Worm (Caenorhabditis elegans): Measurements from ENCODE around the gene Y46D2A.2.
"Not testable (repeated sequence)": the region's sequence is repeated elsewhere in the genome, so short reads cannot be mapped to it uniquely, and the experiment has no call there.

Y46D2A.2 gene

ce11 chrII:3297914-3298313 is 25.2 kb downstream of the Y46D2A.2 start, which contains the start of gene btb-18:
btb-18 (plus strand) TSS chrII:3298214.
- TF ChIP-seq Y22D7AL.16 (tag; optimal IDR thresholded peaks at IDR 0.05) (no peak), ets-4 (tag; optimal IDR thresholded peaks at IDR 0.05) (no peak), ceh-34 (tag; optimal IDR thresholded peaks at IDR 0.05) (no peak), C08G9.2 (tag; optimal IDR thresholded peaks at IDR 0.05) (no peak), ceh-14 (tag; optimal IDR thresholded peaks at IDR 0.05) (no peak)

- no peak for TF ChIP-seq tbx-2 (tag; optimal IDR thresholded peaks at IDR 0.05)
- TF ChIP-seq elt-2 (tag; optimal IDR thresholded peaks at IDR 0.05): peak; percentile 15
Observed at ce11 chrII:3296644-3297043, 26.4 kb downstream of the Y46D2A.2 start, which contains the start of gene btb-16. btb-16 (plus strand) TSS chrII:3296883.

- no peak for TF ChIP-seq ceh-6 (GFP tag; optimal IDR thresholded peaks at IDR 0.05)
- TF ChIP-seq ceh-19 (GFP tag; optimal IDR thresholded peaks at IDR 0.05): no peak
- TF ChIP-seq unc-86 (tag; optimal IDR thresholded peaks at IDR 0.05): no peak
- TF ChIP-seq dmd-4 (tag; optimal IDR thresholded peaks at IDR 0.05; ENCODE audit: borderline replicate concordance): no peak
- TF ChIP-seq eyg-1 (tag; optimal IDR thresholded peaks at IDR 0.05): no peak
- no peak for TF ChIP-seq T23F11.4 (GFP tag; optimal IDR thresholded peaks at IDR 0.05)
- no peak for TF ChIP-seq nhr-11 (tag; optimal IDR thresholded peaks at IDR 0.05)
- no peak for TF ChIP-seq hlh-30 (tag; optimal IDR thresholded peaks at IDR 0.05; ENCODE audit: insufficient read depth)
- TF ChIP-seq fkh-6 (tag; optimal IDR thresholded peaks at IDR 0.05): no peak
- no peak for TF ChIP-seq ceh-45 (GFP tag; IDR thresholded peaks at IDR 0.05)
- TF ChIP-seq ama-1 (optimal IDR thresholded peaks at IDR 0.05): no peak
- TF ChIP-seq tbx-2 (tag; optimal IDR thresholded peaks at IDR 0.05): no peak
- no peak for TF ChIP-seq ztf-16 (tag; optimal IDR thresholded peaks at IDR 0.05)
- no peak for TF ChIP-seq syd-9 (tag; optimal IDR thresholded peaks at IDR 0.05)
- TF ChIP-seq hlh-8 (tag; optimal IDR thresholded peaks at IDR 0.05): no peak
- TF ChIP-seq unc-3 (GFP tag; conservative IDR thresholded peaks at IDR 0.05): no peak
- TF ChIP-seq unc-3 (tag; optimal IDR thresholded peaks at IDR 0.05): no peak
- TF ChIP-seq elt-2 (tag; optimal IDR thresholded peaks at IDR 0.05): no peak
- TF ChIP-seq C38D4.7 (GFP tag; optimal IDR thresholded peaks at IDR 0.05): no peak
- TF ChIP-seq ceh-31 (tag; optimal IDR thresholded peaks at IDR 0.05): no peak
Observed at ce11 chrII:3295193-3295592, 27.9 kb downstream of the Y46D2A.2 start, which contains the start of gene btb-17. btb-17 (plus strand) TSS chrII:3295405.

DNA sequence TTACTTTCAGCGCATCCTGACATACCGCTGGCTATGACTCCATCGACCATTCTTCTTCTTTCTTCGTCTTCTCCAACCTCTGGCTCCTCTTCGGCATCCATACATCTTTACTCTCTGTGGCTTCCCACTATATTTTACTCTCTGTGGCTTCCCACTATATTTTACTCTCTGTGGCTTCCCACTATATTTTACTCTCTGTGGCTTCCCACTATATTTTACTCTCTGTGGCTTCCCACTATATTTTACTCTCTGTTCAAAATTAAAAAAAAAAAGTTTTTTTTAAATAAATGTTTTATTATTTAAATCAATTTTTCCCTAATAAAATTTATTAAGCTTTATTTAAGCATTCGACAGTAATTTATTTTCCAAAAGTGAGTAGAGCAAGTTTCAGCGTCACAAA is 32.5 kb downstream of the Y46D2A.2 start, which contains the start of gene F39E9.14:
F39E9.14 (minus strand) TSS at position 101 of the 400 bp plus-strand sequence.
- not testable (repeated sequence) for TF ChIP-seq dve-1 (tag; optimal IDR thresholded peaks at IDR 0.05); pha-4 (tag; optimal IDR thresholded peaks at IDR 0.05); ceh-6 (GFP tag; optimal IDR thresholded peaks at IDR 0.05)

- TF ChIP-seq tbx-2 (tag; optimal IDR thresholded peaks at IDR 0.05) (no peak), hlh-8 (tag; optimal IDR thresholded peaks at IDR 0.05) (no peak), ceh-34 (tag; optimal IDR thresholded peaks at IDR 0.05) (no peak), ztf-16 (tag; optimal IDR thresholded peaks at IDR 0.05) (no peak), fax-1 (tag; optimal IDR thresholded peaks at IDR 0.05) (no peak), Y22D7AL.16 (tag; optimal IDR thresholded peaks at IDR 0.05) (no peak), npax-4 (tag; optimal IDR thresholded peaks at IDR 0.05) (no peak), zip-5 (tag; optimal IDR thresholded peaks at IDR 0.05) (no peak), tbx-7 (tag; optimal IDR thresholded peaks at IDR 0.05) (no peak), ceh-6 (GFP tag; optimal IDR thresholded peaks at IDR 0.05) (no peak), elt-4 (tag; optimal IDR thresholded peaks at IDR 0.05) (no peak), pha-2 (tag; optimal IDR thresholded peaks at IDR 0.05) (no peak), pqm-1 (tag; optimal IDR thresholded peaks at IDR 0.05) (no peak)
Observed at ce11 chrII:3287073-3287472, 36.0 kb downstream of the Y46D2A.2 start, which contains the start of gene sri-63. sri-63 (plus strand) TSS chrII:3287373.
